Worm (Caenorhabditis elegans): ENCODE measurements around the gene ccz-1.

The ccz-1 gene

DNA sequence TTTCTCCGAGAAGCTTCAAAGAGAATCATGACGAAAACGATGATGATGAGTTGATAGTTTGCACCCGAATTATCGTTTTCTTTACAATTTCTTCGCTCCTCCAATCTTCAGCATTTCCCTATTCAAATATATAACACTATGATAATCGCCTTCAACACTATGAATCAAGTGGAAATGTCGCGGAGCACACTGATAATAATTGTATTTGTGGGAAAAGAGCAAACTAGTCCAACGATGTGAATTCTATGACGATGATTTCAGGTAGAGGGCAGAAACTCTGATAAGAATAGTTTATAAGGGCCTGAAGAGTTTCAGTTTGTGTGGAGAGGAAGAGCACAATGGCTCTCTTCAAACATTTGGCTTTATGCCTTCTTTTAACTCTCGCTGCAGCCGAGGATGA lies 37.9 kb downstream of the ccz-1 start, which contains the start of gene T01D3.6:
T01D3.6 (plus strand) TSS at position 294 of the 400 bp plus-strand sequence.
- TF ChIP-seq hmg-11 (tag; optimal IDR thresholded peaks at IDR 0.05), result no peak
- TF ChIP-seq aly-2 (tag; optimal IDR thresholded peaks at IDR 0.05), result no peak
- TF ChIP-seq zag-1 (tag; optimal IDR thresholded peaks at IDR 0.05), result no peak
- no peak for TF ChIP-seq sea-2 (GFP tag; optimal IDR thresholded peaks at IDR 0.05)
- TF ChIP-seq elt-2 (tag; optimal IDR thresholded peaks at IDR 0.05), result peak; percentile 79
- TF ChIP-seq pqm-1 (tag; optimal IDR thresholded peaks at IDR 0.05), result peak; percentile 71
- no peak for TF ChIP-seq ztf-11 (tag; optimal IDR thresholded peaks at IDR 0.05)

ce11 chrV:13724781-13725180 lies 46.1 kb downstream of the ccz-1 start, which contains the start of gene F35E12.2:
Gene F35E12.2 (minus strand): TSS chrV:13724881.
- TF ChIP-seq fkh-2 (tag; optimal IDR thresholded peaks at IDR 0.05), result no peak
- no peak for TF ChIP-seq nhr-25 (tag; optimal IDR thresholded peaks at IDR 0.05)
- TF ChIP-seq pqm-1 (tag; optimal IDR thresholded peaks at IDR 0.05), result no peak
- no peak for TF ChIP-seq aly-2 (tag; optimal IDR thresholded peaks at IDR 0.05)
- TF ChIP-seq snpc-4 (tag; optimal IDR thresholded peaks at IDR 0.05), result no peak
- TF ChIP-seq ztf-11 (tag; optimal IDR thresholded peaks at IDR 0.05), result no peak
- TF ChIP-seq skn-1 (tag; optimal IDR thresholded peaks at IDR 0.05), result no peak
- TF ChIP-seq nhr-11 (tag; optimal IDR thresholded peaks at IDR 0.05), result no peak
- no peak for TF ChIP-seq elt-3 (tag; optimal IDR thresholded peaks at IDR 0.05)
- no peak for TF ChIP-seq ZK546.5 (tag; optimal IDR thresholded peaks at IDR 0.05)
- no peak for TF ChIP-seq nhr-77 (tag; optimal IDR thresholded peaks at IDR 0.05)
- TF ChIP-seq lin-39 (tag; optimal IDR thresholded peaks at IDR 0.05), result no peak
- no peak for TF ChIP-seq unc-39 (tag; optimal IDR thresholded peaks at IDR 0.05)
- no peak for TF ChIP-seq pha-4 (tag; optimal IDR thresholded peaks at IDR 0.05)
- TF ChIP-seq nfya-1 (tag; optimal IDR thresholded peaks at IDR 0.05; ENCODE audit: insufficient read depth), result no peak
- no peak for TF ChIP-seq jun-1 (tag; optimal IDR thresholded peaks at IDR 0.05)
- TF ChIP-seq ceh-9 (tag; optimal IDR thresholded peaks at IDR 0.05), result no peak
- TF ChIP-seq fos-1 (tag; optimal IDR thresholded peaks at IDR 0.05), result no peak
- TF ChIP-seq fkh-10 (GFP tag; optimal IDR thresholded peaks at IDR 0.05), result no peak

DNA sequence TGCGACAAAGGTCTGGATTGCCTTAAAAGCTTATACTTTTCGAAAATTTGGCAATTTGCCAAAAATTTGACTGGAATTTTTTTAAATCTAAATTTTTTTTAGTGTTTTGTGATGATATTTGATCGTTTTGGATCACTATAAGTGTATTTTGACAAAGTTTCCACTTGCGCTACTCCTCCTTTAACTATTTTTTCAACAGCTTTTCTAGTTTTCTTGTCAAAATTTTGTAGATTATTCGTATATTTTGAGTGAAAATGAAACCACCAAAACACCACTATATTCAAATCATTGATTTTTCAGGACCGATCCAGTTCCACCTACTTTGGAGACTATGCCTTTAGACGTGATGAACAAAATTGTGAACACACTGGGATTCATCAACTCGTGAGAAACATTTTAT lies 46.9 kb downstream of the ccz-1 start, which contains the start of gene fbxa-181:
fbxa-181 (plus strand) TSS at position 301 of the 400 bp plus-strand sequence.
- TF ChIP-seq zag-1 (tag; optimal IDR thresholded peaks at IDR 0.05) (no peak), ceh-16 (tag; optimal IDR thresholded peaks at IDR 0.05) (no peak), elt-2 (tag; optimal IDR thresholded peaks at IDR 0.05) (no peak), egl-27 (tag; optimal IDR thresholded peaks at IDR 0.05) (no peak), ceh-82 (tag; optimal IDR thresholded peaks at IDR 0.05) (no peak), daf-12 (tag; optimal IDR thresholded peaks at IDR 0.05) (no peak), fkh-2 (tag; optimal IDR thresholded peaks at IDR 0.05) (no peak), skn-1 (tag; optimal IDR thresholded peaks at IDR 0.05) (no peak), hmg-11 (tag; optimal IDR thresholded peaks at IDR 0.05) (no peak), ceh-28 (tag; optimal IDR thresholded peaks at IDR 0.05) (no peak), unc-39 (tag; optimal IDR thresholded peaks at IDR 0.05) (no peak), snpc-4 (tag; optimal IDR thresholded peaks at IDR 0.05) (no peak), R02D3.7 (tag; optimal IDR thresholded peaks at IDR 0.05) (no peak), nhr-12 (tag; optimal IDR thresholded peaks at IDR 0.05) (no peak), lin-15B (tag; optimal IDR thresholded peaks at IDR 0.05) (no peak), pqm-1 (tag; optimal IDR thresholded peaks at IDR 0.05) (no peak), ztf-4 (tag; optimal IDR thresholded peaks at IDR 0.05) (no peak), sea-2 (GFP tag; optimal IDR thresholded peaks at IDR 0.05) (no peak), nhr-11 (tag; optimal IDR thresholded peaks at IDR 0.05) (no peak)

DNA sequence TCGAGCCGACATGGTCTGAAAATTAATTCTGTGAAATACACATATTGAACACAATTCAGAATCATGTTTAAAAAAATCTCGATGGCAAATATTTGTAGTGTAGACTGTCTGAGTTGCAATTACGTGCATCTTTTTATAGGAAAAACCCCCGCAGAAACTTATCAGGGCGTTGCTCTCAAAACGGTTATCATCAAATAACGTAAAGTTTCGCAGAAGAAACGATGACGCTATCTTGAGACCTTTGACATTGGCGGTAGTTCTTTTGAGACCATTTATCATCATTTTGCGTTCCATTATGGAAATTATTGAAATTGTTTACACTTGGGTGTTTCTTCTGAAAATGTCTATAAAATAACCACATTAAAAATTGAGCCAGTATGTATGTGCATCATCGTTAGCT lies 52.1 kb downstream of the ccz-1 start, which contains the start of gene dct-17:
dct-17 (minus strand) TSS at position 23 of the 400 bp plus-strand sequence.
- no peak for TF ChIP-seq egl-27 (tag; optimal IDR thresholded peaks at IDR 0.05)
- TF ChIP-seq fkh-10 (GFP tag; optimal IDR thresholded peaks at IDR 0.05), result no peak
- TF ChIP-seq ceh-82 (tag; optimal IDR thresholded peaks at IDR 0.05), result no peak
- no peak for TF ChIP-seq lin-39 (tag; optimal IDR thresholded peaks at IDR 0.05)
- TF ChIP-seq pqm-1 (tag; optimal IDR thresholded peaks at IDR 0.05), result peak; percentile 35
- peak; percentile 58 for TF ChIP-seq elt-2 (tag; optimal IDR thresholded peaks at IDR 0.05)
